Worm (Caenorhabditis elegans): ENCODE results near the gene K11C4.1.

Gene K11C4.1

ce11 chrV:6876763-6877515 lies 19.9 kb upstream of the K11C4.1 start:
- TF ChIP-seq ama-1 (optimal IDR thresholded peaks at IDR 0.05) = no peak
- no peak for TF ChIP-seq nhr-19 (GFP tag; conservative IDR thresholded peaks at IDR 0.05)
- no peak for TF ChIP-seq fkh-4 (tag; optimal IDR thresholded peaks at IDR 0.05; ENCODE audit: borderline replicate concordance)
- TF ChIP-seq jun-1 (tag; optimal IDR thresholded peaks at IDR 0.05) = no peak
- no peak for TF ChIP-seq snpc-4 (tag; optimal IDR thresholded peaks at IDR 0.05)
- TF ChIP-seq unc-30 (tag; optimal IDR thresholded peaks at IDR 0.05) = no peak
- no peak for TF ChIP-seq unc-86 (tag; optimal IDR thresholded peaks at IDR 0.05)
- peak; percentile 71 for TF ChIP-seq lin-14 (GFP tag; optimal IDR thresholded peaks at IDR 0.05)
- TF ChIP-seq snu-23 (GFP tag; optimal IDR thresholded peaks at IDR 0.05) = peak; percentile 14
- no peak for TF ChIP-seq pag-3 (tag; optimal IDR thresholded peaks at IDR 0.05; ENCODE audit: borderline replicate concordance, insufficient read depth)
- TF ChIP-seq lin-15B (tag; optimal IDR thresholded peaks at IDR 0.05) = no peak
- peak; percentile 6 for TF ChIP-seq rnt-1 (tag; optimal IDR thresholded peaks at IDR 0.05)
- TF ChIP-seq isw-1 (GFP tag; IDR thresholded peaks at IDR 0.05) = no peak
- TF ChIP-seq ces-1 (GFP tag; optimal IDR thresholded peaks at IDR 0.05) = no peak
- TF ChIP-seq elt-3 (tag; optimal IDR thresholded peaks at IDR 0.05) = peak in 1 of 6 experiments; percentile 7
- no peak for TF ChIP-seq aly-2 (tag; optimal IDR thresholded peaks at IDR 0.05)
- TF ChIP-seq ztf-11 (tag; optimal IDR thresholded peaks at IDR 0.05) = no peak
- peak; percentile 86 for TF ChIP-seq nhr-85 (tag)
- peak; percentile 18 for TF ChIP-seq tbx-2 (tag; optimal IDR thresholded peaks at IDR 0.05)
- TF ChIP-seq lin-13 (GFP tag; optimal IDR thresholded peaks at IDR 0.05) = no peak
- no peak for TF ChIP-seq sptf-1 (tag; optimal IDR thresholded peaks at IDR 0.05)
- TF ChIP-seq nhr-20 (tag; optimal IDR thresholded peaks at IDR 0.05) = peak; percentile 35
- TF ChIP-seq lin-35 (GFP tag; optimal IDR thresholded peaks at IDR 0.05) = peak in 1 of 2 experiments; percentile 3
- TF ChIP-seq nhr-90 (tag; optimal IDR thresholded peaks at IDR 0.05; ENCODE audit: poor library complexity) = peak; percentile 8
- peak; percentile 71 for TF ChIP-seq blmp-1 (tag; optimal IDR thresholded peaks at IDR 0.05)
- TF ChIP-seq nhr-237 (tag; optimal IDR thresholded peaks at IDR 0.05) = no peak
- TF ChIP-seq dpl-1 (GFP tag; optimal IDR thresholded peaks at IDR 0.05) = no peak
- no peak for TF ChIP-seq ceh-8 (GFP tag; optimal IDR thresholded peaks at IDR 0.05)
- TF ChIP-seq nhr-12 (tag; optimal IDR thresholded peaks at IDR 0.05) = no peak
- TF ChIP-seq nhr-71 (tag; optimal IDR thresholded peaks at IDR 0.05) = peak; percentile 4
- TF ChIP-seq mdl-1 (tag; optimal IDR thresholded peaks at IDR 0.05) = no peak
- TF ChIP-seq F16B12.6 (tag; optimal IDR thresholded peaks at IDR 0.05) = no peak

- TF ChIP-seq lin-35 (GFP tag; optimal IDR thresholded peaks at IDR 0.05) (no peak), elt-2 (tag; optimal IDR thresholded peaks at IDR 0.05) (no peak), sox-4 (tag; optimal IDR thresholded peaks at IDR 0.05) (no peak), blmp-1 (tag; optimal IDR thresholded peaks at IDR 0.05) (no peak), aha-1 (tag; optimal IDR thresholded peaks at IDR 0.05) (no peak), alr-1 (tag; optimal IDR thresholded peaks at IDR 0.05; ENCODE audit: borderline replicate concordance) (no peak), efl-1 (optimal IDR thresholded peaks at IDR 0.05) (no peak), efl-1 (GFP tag; optimal IDR thresholded peaks at IDR 0.05 in 1 of 2) (no peak), vab-15 (tag; optimal IDR thresholded peaks at IDR 0.05) (no peak), pax-3 (tag; optimal IDR thresholded peaks at IDR 0.05) (no peak), unc-86 (tag; optimal IDR thresholded peaks at IDR 0.05) (no peak), ceh-88 (GFP tag; IDR thresholded peaks at IDR 0.05) (no peak), tlp-1 (tag; optimal IDR thresholded peaks at IDR 0.05) (no peak), fkh-8 (tag; optimal IDR thresholded peaks at IDR 0.05) (no peak), nhr-90 (tag; optimal IDR thresholded peaks at IDR 0.05; ENCODE audit: poor library complexity) (no peak), dsc-1 (tag; optimal IDR thresholded peaks at IDR 0.05) (no peak), F16B12.6 (tag; optimal IDR thresholded peaks at IDR 0.05) (no peak), ces-1 (GFP tag; optimal IDR thresholded peaks at IDR 0.05) (no peak), ama-1 (optimal IDR thresholded peaks at IDR 0.05) (no peak), pag-3 (tag; optimal IDR thresholded peaks at IDR 0.05; ENCODE audit: borderline replicate concordance, insufficient read depth) (no peak)
Observed at ce11 chrV:6878559-6878958, 18.2 kb upstream of the K11C4.1 start.
